Fruit fly (Drosophila melanogaster) whole organism, embryonic: ENCODE measurements around the gene Amacr.

Experiments
- Awh ChIP-seq: fragments of 200-800 bp; sonication (Bioruptor generic); IDR thresholded peaks from 2 replicates; pipeline ENCODE4, ENCODE4 v1.3.6; 2022; ENCODE audit warnings: missing biosample characterization, missing genetic modification characterization
- CG10366 ChIP-seq: fragments of 200-800 bp; sonication (Bioruptor generic); IDR thresholded peaks from 2 replicates; pipeline ENCODE4 v1.3.6; 2022; ENCODE audit warnings: missing biosample characterization, missing genetic modification characterization
- CG11085 ChIP-seq: fragments of 200-800 bp; sonication (Bioruptor generic); IDR thresholded peaks from 2 replicates; pipeline ENCODE4 v1.3.6; 2022; ENCODE audit warnings: missing biosample characterization, missing genetic modification characterization
- CG11456 ChIP-seq: fragments of 200-800 bp; sonication (Bioruptor generic); IDR thresholded peaks from 3 replicates; pipeline ENCODE4 v1.3.6; 2022; ENCODE audit warnings: missing biosample characterization, missing genetic modification characterization
- CG11504 ChIP-seq: fragments of 200-800 bp; sonication (Bioruptor generic); optimal IDR thresholded peaks from 3 replicates; lab custom pipeline; 2019; ENCODE audit warnings: missing biosample characterization, mild to moderate bottlenecking, missing genetic modification characterization, moderate library complexity
- CG12391 ChIP-seq: fragments of 200-800 bp; sonication (Bioruptor generic); optimal IDR thresholded peaks from 3 replicates; lab custom pipeline; 2018; ENCODE audit warnings: missing biosample characterization, mild to moderate bottlenecking, missing genetic modification characterization, moderate library complexity
- CG16815 ChIP-seq: fragments of 200-800 bp; sonication (Bioruptor generic); optimal IDR thresholded peaks from 3 replicates; lab custom pipeline; 2017; ENCODE audit warnings: missing biosample characterization, mild to moderate bottlenecking, missing genetic modification characterization
- CG17385 ChIP-seq: fragments of 200-800 bp; sonication (Bioruptor generic); optimal IDR thresholded peaks from 3 replicates; lab custom pipeline; 2018; ENCODE audit warnings: missing biosample characterization, mild to moderate bottlenecking, missing genetic modification characterization
- CG17568 ChIP-seq: fragments of 200-800 bp; sonication (Bioruptor generic); optimal IDR thresholded peaks from 2 replicates; lab custom pipeline; 2018; ENCODE audit warnings: missing biosample characterization, mild to moderate bottlenecking, missing genetic modification characterization, moderate library complexity
- CG2199 ChIP-seq: fragments of 200-800 bp; sonication (Bioruptor generic); IDR thresholded peaks from 3 replicates; pipeline ENCODE4 v1.3.6; 2022; ENCODE audit warnings: missing biosample characterization, missing genetic modification characterization
- CG3065 ChIP-seq: fragments of 200-800 bp; sonication (Bioruptor generic); optimal IDR thresholded peaks from 2 replicates; lab custom pipeline; 2016; ENCODE audit warnings: missing biosample characterization, missing genetic modification characterization
- CG32532 ChIP-seq: fragments of 200-800 bp; sonication (Bioruptor generic); IDR thresholded peaks from 2 replicates; pipeline ENCODE4 v1.3.6; 2022; ENCODE audit warnings: missing biosample characterization, missing genetic modification characterization
- CG32767 ChIP-seq: fragments of 200-800 bp; sonication (Bioruptor generic); IDR thresholded peaks from 2 replicates; pipeline ENCODE4 v1.3.6; 2022; ENCODE audit warnings: missing biosample characterization, missing genetic modification characterization
- CG3407 ChIP-seq: fragments of 200-800 bp; sonication (Bioruptor generic); optimal IDR thresholded peaks from 2 replicates; lab custom pipeline; 2018; ENCODE audit warnings: missing biosample characterization, mild to moderate bottlenecking, missing genetic modification characterization
- CG3847 ChIP-seq: fragments of 200-800 bp; sonication (Bioruptor generic); IDR thresholded peaks from 2 replicates; pipeline ENCODE4 v1.3.6; 2022; ENCODE audit warnings: missing biosample characterization, missing genetic modification characterization
- CG7372 ChIP-seq: fragments of 200-800 bp; sonication (Bioruptor generic); IDR thresholded peaks from 2 replicates; pipeline ENCODE4 v1.3.6; 2022; ENCODE audit warnings: missing biosample characterization, missing genetic modification characterization
- CG8290 ChIP-seq, 3 experiments: fragments of 200-800 bp; sonication (Bioruptor generic); optimal IDR thresholded peaks; 2 replicates each; lab custom pipeline; 2016 to 2019; ENCODE audit warnings: missing biosample characterization in 3 of 3, missing genetic modification characterization in 3 of 3, mild to moderate bottlenecking in 2 of 3, moderate library complexity in 1 of 3
- CG9437 ChIP-seq: fragments of 200-800 bp; sonication (Bioruptor generic); optimal IDR thresholded peaks from 2 replicates; lab custom pipeline; 2018; ENCODE audit warnings: missing biosample characterization, mild to moderate bottlenecking, missing genetic modification characterization
- Camta ChIP-seq: fragments of 200-800 bp; sonication (Bioruptor generic); optimal IDR thresholded peaks from 2 replicates; lab custom pipeline; 2016; ENCODE audit warnings: missing biosample characterization, missing genetic modification characterization
- Dp ChIP-seq: fragments of 200-800 bp; sonication (Bioruptor generic); optimal IDR thresholded peaks from 2 replicates; lab custom pipeline; 2018; ENCODE audit warnings: missing biosample characterization, mild to moderate bottlenecking, missing genetic modification characterization, moderate library complexity
- Gug ChIP-seq: fragments of 200-800 bp; sonication (Bioruptor generic); IDR thresholded peaks from 4 replicates; pipeline ENCODE4 v1.3.6; 2022; ENCODE audit warnings: missing biosample characterization, missing genetic modification characterization
- HHEX ChIP-seq: fragments of 200-800 bp; sonication (Bioruptor generic); optimal IDR thresholded peaks from 3 replicates; lab custom pipeline; 2017; ENCODE audit warnings: missing biosample characterization, mild to moderate bottlenecking, missing genetic modification characterization, missing genetic modification reagents
- HLH3B ChIP-seq: fragments of 200-800 bp; sonication (Bioruptor generic); IDR thresholded peaks from 2 replicates; pipeline ENCODE4 v1.3.6; 2022; ENCODE audit warnings: missing biosample characterization, missing genetic modification characterization
- HmgZ ChIP-seq: fragments of 200-800 bp; sonication (Bioruptor generic); optimal IDR thresholded peaks from 2 replicates; lab custom pipeline; 2018; ENCODE audit warnings: missing biosample characterization, mild to moderate bottlenecking, missing genetic modification characterization
- Hmr ChIP-seq: fragments of 200-800 bp; sonication (Bioruptor generic); optimal IDR thresholded peaks from 3 replicates; lab custom pipeline; 2017; ENCODE audit warnings: mild to moderate bottlenecking, missing biosample characterization, missing genetic modification reagents, missing genetic modification characterization
- Hmx ChIP-seq: fragments of 200-800 bp; sonication (Bioruptor generic); optimal IDR thresholded peaks from 2 replicates; lab custom pipeline; 2016; ENCODE audit warnings: missing biosample characterization, missing genetic modification characterization
- Med ChIP-seq: fragments of 200-800 bp; sonication (Bioruptor generic); peaks from one replicate; lab custom pipeline; 2016; ENCODE audit warnings: missing biosample characterization, missing genetic modification characterization, mild to moderate bottlenecking, inconsistent platforms, moderate library complexity
- Opbp ChIP-seq: fragments of 200-800 bp; sonication (Bioruptor generic); IDR thresholded peaks from 3 replicates; pipeline ENCODE4 v1.3.6; 2022; ENCODE audit warnings: missing biosample characterization, missing genetic modification characterization; ENCODE audit not compliant: partially characterized antibody
- Poxn ChIP-seq: fragments of 200-800 bp; sonication (Bioruptor generic); IDR thresholded peaks from 2 replicates; pipeline ENCODE4 v1.3.6; 2022; ENCODE audit warnings: missing biosample characterization, missing genetic modification characterization
- Six4 ChIP-seq: fragments of 200-800 bp; sonication (Bioruptor generic); optimal IDR thresholded peaks from 2 replicates; lab custom pipeline; 2016; ENCODE audit warnings: missing biosample characterization, missing genetic modification characterization
- amos ChIP-seq: fragments of 200-800 bp; sonication (Bioruptor generic); IDR thresholded peaks from 2 replicates; pipeline ENCODE4 v1.3.6; 2022; ENCODE audit warnings: missing biosample characterization, missing genetic modification characterization; ENCODE audit not compliant: partially characterized antibody
- cato ChIP-seq: fragments of 200-800 bp; sonication (Bioruptor generic); optimal IDR thresholded peaks from 2 replicates; lab custom pipeline; 2016; ENCODE audit warnings: missing biosample characterization, missing genetic modification characterization, borderline replicate concordance
- chinmo ChIP-seq: fragments of 200-800 bp; sonication (Bioruptor generic); IDR thresholded peaks from 4 replicates; pipeline ENCODE4 v1.3.6; 2022; ENCODE audit warnings: missing biosample characterization, missing genetic modification characterization; ENCODE audit not compliant: partially characterized antibody
- ci ChIP-seq: fragments of 200-800 bp; sonication (Bioruptor generic); IDR thresholded peaks from 3 replicates; pipeline ENCODE4 v1.3.6; 2022; ENCODE audit warnings: missing biosample characterization, missing genetic modification characterization
- danr ChIP-seq: fragments of 200-800 bp; sonication (Bioruptor generic); IDR thresholded peaks from 2 replicates; pipeline ENCODE4 v1.3.6; 2022; ENCODE audit warnings: missing biosample characterization, missing genetic modification characterization
- dm ChIP-seq: fragments of 200-800 bp; sonication (Bioruptor generic); optimal IDR thresholded peaks from 3 replicates; lab custom pipeline; 2016; ENCODE audit warnings: missing biosample characterization, missing genetic modification characterization
- exex ChIP-seq: fragments of 200-800 bp; sonication (Bioruptor generic); optimal IDR thresholded peaks from 4 replicates; lab custom pipeline; 2018; ENCODE audit warnings: missing biosample characterization, mild to moderate bottlenecking, missing genetic modification characterization, moderate library complexity
- fru ChIP-seq: fragments of >200 bp; optimal IDR thresholded peaks from 2 replicates; lab custom pipeline; 2017
- fu2 ChIP-seq: fragments of 200-800 bp; sonication (Bioruptor generic); optimal IDR thresholded peaks from 2 replicates; lab custom pipeline; 2016; ENCODE audit warnings: missing biosample characterization, missing genetic modification characterization
- hb ChIP-seq: fragments of 200-800 bp; sonication (Bioruptor generic); IDR thresholded peaks from 3 replicates; pipeline ENCODE4 v1.3.6; 2022; ENCODE audit warnings: missing biosample characterization, missing genetic modification characterization; ENCODE audit not compliant: partially characterized antibody
- kni ChIP-seq: fragments of 200-800 bp; sonication (Bioruptor generic); optimal IDR thresholded peaks from 3 replicates; lab custom pipeline; 2017; ENCODE audit warnings: mild to moderate bottlenecking, missing biosample characterization, missing genetic modification reagents, missing genetic modification characterization
- lab ChIP-seq: fragments of 200-800 bp; sonication (Bioruptor generic); optimal IDR thresholded peaks from 3 replicates; lab custom pipeline; 2017; ENCODE audit warnings: missing biosample characterization, missing genetic modification characterization, mild to moderate bottlenecking, moderate library complexity, missing genetic modification reagents
- luna ChIP-seq: fragments of 200-800 bp; sonication (Bioruptor generic); optimal IDR thresholded peaks from 2 replicates; lab custom pipeline; 2016; ENCODE audit warnings: missing biosample characterization, missing genetic modification characterization
- mirr ChIP-seq: fragments of 200-800 bp; sonication (Bioruptor generic); optimal IDR thresholded peaks from 3 replicates; lab custom pipeline; 2018; ENCODE audit warnings: missing biosample characterization, mild to moderate bottlenecking, missing genetic modification characterization
- pfk ChIP-seq: fragments of 200-800 bp; sonication (Bioruptor generic); optimal IDR thresholded peaks from 2 replicates; lab custom pipeline; 2018; ENCODE audit warnings: missing biosample characterization, mild to moderate bottlenecking, missing genetic modification characterization, moderate library complexity
- row ChIP-seq: fragments of 200-800 bp; sonication (Bioruptor generic); IDR thresholded peaks from 3 replicates; pipeline ENCODE4 v1.3.6; 2022; ENCODE audit warnings: missing biosample characterization, missing genetic modification characterization
- sens ChIP-seq: fragments of 200-800 bp; sonication (Bioruptor generic); peaks from one replicate; lab custom pipeline; 2016; ENCODE audit warnings: missing biosample characterization, missing genetic modification characterization
- sr ChIP-seq: fragments of 200-800 bp; sonication (Bioruptor generic); IDR thresholded peaks from 3 replicates; pipeline ENCODE4 v1.3.6; 2022; ENCODE audit warnings: missing biosample characterization, missing genetic modification characterization
- sug ChIP-seq: fragments of 200-800 bp; optimal IDR thresholded peaks from 2 replicates; lab custom pipeline; 2019; ENCODE audit warnings: missing biosample characterization, mild to moderate bottlenecking, missing genetic modification characterization, moderate library complexity
- toy ChIP-seq: fragments of 200-800 bp; sonication (Bioruptor generic); IDR thresholded peaks from 2 replicates; pipeline ENCODE4 v1.3.6; 2022; ENCODE audit warnings: missing biosample characterization, missing genetic modification characterization
- wdn ChIP-seq: fragments of 200-800 bp; sonication (Bioruptor generic); IDR thresholded peaks from 2 replicates; pipeline ENCODE4 v1.3.6; 2022; ENCODE audit warnings: missing biosample characterization, missing genetic modification characterization

Amacr gene

DNA sequence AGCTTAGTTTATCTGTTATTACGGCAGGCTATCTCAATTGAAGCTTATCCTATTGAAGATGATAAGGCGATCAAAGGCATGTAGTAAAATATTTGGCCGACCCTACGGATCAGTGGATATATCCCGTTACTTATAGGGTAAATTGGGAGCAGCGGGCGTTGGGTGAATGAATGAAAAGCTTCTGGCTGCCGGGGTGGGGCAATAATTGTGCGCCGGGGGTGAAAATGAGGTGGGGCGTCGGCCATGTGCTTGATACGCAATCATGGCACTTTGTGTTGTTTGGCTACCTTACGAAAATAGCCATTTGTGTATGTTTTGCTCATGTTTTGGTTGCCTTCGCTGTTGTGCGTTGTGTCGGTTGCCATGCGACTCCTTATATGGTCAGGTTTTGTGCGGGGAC, 49.7 kb upstream of the Amacr start:
- TF ChIP-seq mirr (peak; percentile 13), CG17385 (GFP tag; lab: Kevin White, UChicago) (no peak), CG17568 (GFP tag; lab: Kevin White, UChicago) (no peak), CG16815 (GFP tag; lab: Kevin White, UChicago) (no peak), toy (no peak), wdn (0 out of 2 replicates have a peak, but pooled peaks have one; percentile 26), Awh (GFP tag; lab: Robert Waterston, UW) (no peak), hb (GFP tag; lab: Robert Waterston, UW) (0 out of 3 replicates have a peak, but pooled peaks have one; percentile 19), CG3847 (no peak), CG8290 (GFP tag; optimal IDR thresholded peaks at IDR 0.05; lab: Kevin White, UChicago) (no peak), CG8290 (tag; optimal IDR thresholded peaks at IDR 0.05; lab: Kevin White, UChicago) (peak in 1 of 2 experiments; percentile 34), CG3407 (GFP tag; lab: Kevin White, UChicago) (no peak), CG11085 (GFP tag; lab: Robert Waterston, UW) (peak; percentile 19; the same call in 1 of the 2 replicates), CG11504 (tag; lab: Kevin White, UChicago) (no peak), kni (no peak), HHEX (no peak), Med (GFP tag; lab: Kevin White, UChicago) (peak; percentile 53), CG32532 (GFP tag; lab: Robert Waterston, UW) (0 out of 2 replicates have a peak, but pooled peaks have one; percentile 5), Gug (GFP tag; lab: Robert Waterston, UW) (no peak), Poxn (no peak), CG12391 (tag; lab: Kevin White, UChicago) (no peak), lab (GFP tag; lab: Kevin White, UChicago) (peak; percentile 30), Dp (GFP tag; lab: Kevin White, UChicago) (no peak), luna (no peak), HLH3B (GFP tag; lab: Robert Waterston, UW) (no peak), CG10366 (GFP tag; lab: Robert Waterston, UW) (no peak), CG9437 (no peak), exex (tag; lab: Kevin White, UChicago) (peak; percentile 51), CG2199 (no peak), Six4 (GFP tag; lab: Kevin White, UChicago) (no peak), pfk (GFP tag; lab: Kevin White, UChicago) (no peak), CG7372 (GFP tag; lab: Robert Waterston, UW) (no peak), fu2 (GFP tag; lab: Kevin White, UChicago) (no peak), ci (0 out of 3 replicates have a peak, but pooled peaks have one; percentile 14), CG3065 (no peak), sens (GFP tag; lab: Kevin White, UChicago) (peak; percentile 36), cato (no peak), sr (GFP tag; lab: Robert Waterston, UW) (no peak), dm (GFP tag; lab: Kevin White, UChicago) (no peak), Camta (no peak), chinmo (GFP tag; lab: Robert Waterston, UW) (no peak), fru (lab: Kevin White, UChicago) (no peak), Opbp (GFP tag; lab: Robert Waterston, UW) (no peak), CG32767 (GFP tag; lab: Robert Waterston, UW) (no peak), HmgZ (tag; lab: Kevin White, UChicago) (peak; percentile 1), danr (no peak), Hmx (no peak), CG11456 (peak; percentile 46; the same call in 2 of the 3 replicates), amos (no peak), row (GFP tag; lab: Robert Waterston, UW) (peak; percentile 16; the same call in 1 of the 3 replicates), sug (peak; percentile 68), Hmr (GFP tag; lab: Kevin White, UChicago) (peak; percentile 10)
